Worm (Caenorhabditis elegans) whole organism, dauer: ENCODE measurements around the gene F14E5.8.

Experiments
- unc-62 ChIP-seq: sonication (generic microtip); optimal IDR thresholded peaks from 2 replicates; lab custom pipeline; 2017; ENCODE audit warnings: missing biosample characterization, missing genetic modification reagents, missing genetic modification characterization

Gene F14E5.8

DNA sequence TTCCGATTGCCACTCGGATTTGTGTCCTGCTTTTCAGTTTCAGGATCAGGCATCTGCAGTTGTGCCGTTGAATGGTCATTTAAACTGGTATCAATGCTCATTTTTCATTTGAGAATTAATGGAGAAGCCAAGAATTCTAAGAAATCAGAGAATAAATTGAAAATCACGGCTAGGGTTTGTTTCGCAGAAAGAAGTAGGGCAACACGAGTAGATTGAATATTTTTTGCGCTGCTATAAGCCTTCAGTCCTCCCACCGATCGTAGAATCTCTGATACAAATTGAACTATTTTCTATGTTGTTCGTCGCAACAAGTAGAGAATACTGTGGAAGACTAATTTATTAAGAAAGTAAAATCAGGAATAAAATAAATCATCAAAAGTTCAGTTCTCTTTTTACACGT, 17.1 kb downstream of the F14E5.8 start, which contains the start of gene acp-3:
Gene acp-3, minus strand, starts transcription at position 101 of the 400 bp plus-strand sequence.
- no peak for TF ChIP-seq unc-62 (GFP tag; lab: Kevin White, UChicago)

ce11 chrII:8438791-8439287, 18.9 kb downstream of the F14E5.8 start, which contains the start of gene lips-10:
Gene lips-10, plus strand, starts transcription at chrII:8439168.
- no peak for TF ChIP-seq unc-62 (GFP tag; lab: Kevin White, UChicago)

- no peak for TF ChIP-seq unc-62 (GFP tag; lab: Kevin White, UChicago)
These were observed 20.2 kb downstream of the F14E5.8 start for ce11 chrII:8440097-8440496.

ce11 chrII:8440792-8441191, 20.9 kb downstream of the F14E5.8 start:
- TF ChIP-seq unc-62 (GFP tag; lab: Kevin White, UChicago), result no peak

ce11 chrII:8441519-8441918, 21.6 kb downstream of the F14E5.8 start:
- TF ChIP-seq unc-62 (GFP tag; lab: Kevin White, UChicago), result no peak

ce11 chrII:8442176-8442575, 22.3 kb downstream of the F14E5.8 start:
- no peak for TF ChIP-seq unc-62 (GFP tag; lab: Kevin White, UChicago)

- no peak for TF ChIP-seq unc-62 (GFP tag; lab: Kevin White, UChicago)
These were observed 22.9 kb downstream of the F14E5.8 start, which contains the start of gene eif-3.G for ce11 chrII:8442717-8443223. Gene eif-3.G, plus strand, starts transcription at chrII:8442767.

DNA sequence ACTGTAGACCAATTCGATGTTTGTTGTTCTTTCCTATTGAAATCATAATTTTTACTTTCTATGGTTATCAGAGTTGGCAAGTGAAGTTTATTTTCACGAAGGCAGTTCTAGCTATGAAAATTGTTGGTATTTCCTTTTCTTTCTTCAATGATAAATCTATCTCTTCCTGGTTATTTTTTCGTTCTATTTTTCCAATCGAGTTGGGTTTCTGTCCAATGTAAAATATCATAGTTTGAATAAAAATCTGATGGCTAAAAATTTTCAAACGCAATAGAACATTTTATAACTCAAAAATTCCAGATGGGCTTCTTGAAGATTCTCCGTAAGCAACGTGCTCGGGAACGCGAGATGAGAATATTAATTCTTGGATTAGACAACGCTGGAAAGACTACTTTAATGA, 24.1 kb downstream of the F14E5.8 start, which contains the start of gene evl-20:
Gene evl-20, plus strand, starts transcription at position 301 of the 400 bp plus-strand sequence.
- no peak for TF ChIP-seq unc-62 (GFP tag; lab: Kevin White, UChicago)

ce11 chrII:8446731-8447130, 26.8 kb downstream of the F14E5.8 start, which contains the start of gene cut-3:
Gene cut-3, minus strand, starts transcription at chrII:8446831.
- TF ChIP-seq unc-62 (GFP tag; lab: Kevin White, UChicago), result no peak

- no peak for TF ChIP-seq unc-62 (GFP tag; lab: Kevin White, UChicago)
These were observed 29.8 kb downstream of the F14E5.8 start, which contains the start of gene F22B5.4 for ce11 chrII:8449660-8450118. Gene F22B5.4, plus strand, starts transcription at chrII:8449710.

- TF ChIP-seq unc-62 (GFP tag; lab: Kevin White, UChicago), result no peak
These were observed 30.9 kb downstream of the F14E5.8 start for ce11 chrII:8450750-8451149.

ce11 chrII:8451425-8451824, 31.5 kb downstream of the F14E5.8 start:
- no peak for TF ChIP-seq unc-62 (GFP tag; lab: Kevin White, UChicago)

- no peak for TF ChIP-seq unc-62 (GFP tag; lab: Kevin White, UChicago)
These were observed 34.6 kb downstream of the F14E5.8 start, which contains the start of gene F22B5.5 for ce11 chrII:8454513-8454912. Gene F22B5.5, minus strand, starts transcription at chrII:8454613.

DNA sequence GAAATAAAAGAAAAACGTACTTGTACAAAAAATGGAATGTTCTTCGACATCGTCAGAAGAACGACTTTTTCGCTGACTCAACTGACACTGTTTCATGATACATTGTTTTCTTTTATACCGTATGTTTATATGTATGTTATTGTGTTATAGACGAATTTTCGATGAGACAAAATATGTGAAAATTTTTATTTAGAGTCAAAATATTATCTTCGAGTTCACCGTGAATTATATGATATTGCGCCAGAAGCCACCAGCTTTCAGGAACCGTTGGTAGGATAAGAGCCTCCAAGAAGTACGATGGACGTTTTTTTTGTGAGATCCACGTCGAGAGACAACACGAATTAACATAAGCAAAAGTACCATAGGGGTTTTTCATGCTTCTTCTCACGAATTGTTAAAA, 36.2 kb downstream of the F14E5.8 start, which contains the start of gene F22B5.6:
Gene F22B5.6, minus strand, starts transcription at position 101 of the 400 bp plus-strand sequence.
- TF ChIP-seq unc-62 (GFP tag; lab: Kevin White, UChicago), result no peak

DNA sequence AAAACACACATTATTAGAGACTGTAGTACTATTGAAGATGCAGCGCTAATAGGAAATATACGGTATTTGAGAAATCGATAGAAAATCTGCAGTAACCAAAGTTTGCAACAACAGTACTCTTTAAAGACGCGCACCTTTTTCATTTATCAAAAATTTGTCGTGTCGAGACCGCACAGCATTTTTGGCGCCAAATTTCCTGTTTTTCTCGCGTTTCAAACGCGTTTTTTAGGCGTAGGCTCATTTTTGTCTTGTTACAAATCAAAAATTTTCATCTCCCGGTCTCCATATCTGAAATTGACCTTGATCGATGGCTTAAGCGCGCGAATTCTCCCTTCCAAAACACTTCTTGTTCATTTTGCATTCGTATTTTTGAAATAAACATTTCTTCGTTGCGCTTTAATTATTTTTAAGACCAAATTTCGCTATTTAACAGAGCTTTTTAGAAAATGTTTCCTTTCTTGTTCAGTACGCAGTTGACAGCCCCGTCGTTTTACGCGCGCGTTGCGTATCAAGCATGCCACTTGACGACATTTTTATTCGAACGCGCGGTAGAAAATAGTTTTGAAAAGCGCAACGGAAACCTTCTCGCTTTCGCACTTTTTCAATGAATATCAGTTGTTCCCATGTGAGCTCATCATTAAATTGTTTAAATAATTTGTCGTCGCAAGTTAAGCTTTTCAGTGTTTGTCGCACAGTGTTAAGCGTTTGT, 36.9 kb downstream of the F14E5.8 start:
- no peak for TF ChIP-seq unc-62 (GFP tag; lab: Kevin White, UChicago)

DNA sequence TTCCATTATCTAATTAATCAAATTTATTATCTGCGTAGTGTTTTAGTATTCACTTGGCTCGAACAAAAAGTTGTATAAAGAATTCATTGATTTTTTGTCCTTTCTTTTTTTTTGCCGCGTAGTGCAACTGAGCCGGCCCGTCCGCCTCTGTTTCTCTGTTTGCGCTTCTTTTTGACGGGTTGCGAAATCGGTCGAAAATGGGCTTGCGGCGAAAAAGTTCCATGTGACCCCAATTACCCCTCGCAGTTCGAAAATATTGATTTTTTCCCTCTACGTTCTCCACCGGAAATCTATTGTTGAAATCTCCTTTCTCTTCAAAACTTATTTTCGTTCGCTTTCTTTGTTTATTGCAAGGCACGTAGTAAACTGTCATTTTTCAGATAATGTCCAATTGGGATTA, 37.5 kb downstream of the F14E5.8 start, which contains the start of gene zyg-9:
Gene zyg-9, plus strand, starts transcription at position 381 of the 400 bp plus-strand sequence.
- no peak for TF ChIP-seq unc-62 (GFP tag; lab: Kevin White, UChicago)
